Worm (Caenorhabditis elegans): ENCODE results near the gene F54B3.4.

DNA sequence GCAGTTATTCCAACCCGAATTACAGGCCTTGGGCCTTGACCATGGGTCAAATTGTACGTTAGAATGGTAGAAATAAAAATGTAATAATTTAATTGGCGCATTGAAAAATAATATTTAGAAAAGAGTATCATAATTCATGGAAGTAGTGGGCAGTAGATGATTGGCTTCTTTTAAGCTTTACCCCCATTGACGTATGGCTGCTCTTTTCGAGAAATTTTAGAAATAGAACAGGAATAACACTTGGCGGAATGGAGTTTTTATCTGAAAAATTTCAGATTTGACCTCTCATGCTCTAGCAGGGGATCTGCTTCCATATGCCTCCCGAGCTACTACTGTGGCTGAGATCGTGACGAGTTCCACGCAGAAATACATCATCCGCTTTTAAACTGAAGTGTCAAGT, 37.7 kb upstream of the F54B3.4 start, which contains the start of gene gcy-4:
- TF ChIP-seq pha-2 (tag; optimal IDR thresholded peaks at IDR 0.05) (no peak), elt-2 (tag; optimal IDR thresholded peaks at IDR 0.05) (no peak), unc-86 (tag; optimal IDR thresholded peaks at IDR 0.05) (no peak), dmd-4 (tag; optimal IDR thresholded peaks at IDR 0.05; ENCODE audit: borderline replicate concordance) (no peak), ceh-9 (tag; optimal IDR thresholded peaks at IDR 0.05) (no peak), hlh-13 (GFP tag; optimal IDR thresholded peaks at IDR 0.05) (no peak), unc-3 (GFP tag; conservative IDR thresholded peaks at IDR 0.05) (no peak), unc-3 (tag; optimal IDR thresholded peaks at IDR 0.05) (no peak), hlh-6 (tag; optimal IDR thresholded peaks at IDR 0.05) (no peak), ceh-45 (GFP tag; IDR thresholded peaks at IDR 0.05) (no peak), nfya-1 (tag; optimal IDR thresholded peaks at IDR 0.05) (no peak), Y22D7AL.16 (tag; optimal IDR thresholded peaks at IDR 0.05) (no peak), lin-11 (tag; optimal IDR thresholded peaks at IDR 0.05) (no peak), ama-1 (optimal IDR thresholded peaks at IDR 0.05) (no peak), ceh-34 (tag; optimal IDR thresholded peaks at IDR 0.05) (no peak)

All from whole organism, late embryonic.